Fruit fly (Drosophila melanogaster) whole organism, embryonic: ENCODE results near the gene Naxe.

Experiments used
- Awh ChIP-seq: fragments of 200-800 bp; sonication (Bioruptor generic); IDR thresholded peaks from 2 replicates; pipeline ENCODE4, ENCODE4 v1.3.6; 2022; ENCODE audit warnings: missing biosample characterization, missing genetic modification characterization
- B-H1 ChIP-seq: fragments of 200-800 bp; sonication (Bioruptor generic); IDR thresholded peaks from 3 replicates; pipeline ENCODE4 v1.3.6; 2022; ENCODE audit warnings: missing biosample characterization, missing genetic modification characterization
- CG10959 ChIP-seq: fragments of 200-800 bp; sonication (Bioruptor generic); IDR thresholded peaks from 2 replicates; pipeline ENCODE4 v1.3.6; 2022; ENCODE audit warnings: missing biosample characterization, missing genetic modification characterization
- CG11723 ChIP-seq: fragments of 200-800 bp; sonication (Bioruptor generic); optimal IDR thresholded peaks from 2 replicates; lab custom pipeline; 2017; ENCODE audit warnings: missing biosample characterization, mild to moderate bottlenecking, missing genetic modification characterization
- CG12942 ChIP-seq: fragments of 200-800 bp; sonication (Bioruptor generic); optimal IDR thresholded peaks from 3 replicates; lab custom pipeline; 2016; ENCODE audit warnings: missing biosample characterization, missing genetic modification characterization
- CG13624 ChIP-seq: fragments of 200-800 bp; sonication (Bioruptor generic); optimal IDR thresholded peaks from 2 replicates; lab custom pipeline; 2016; ENCODE audit warnings: missing biosample characterization, missing genetic modification characterization
- CG14667 ChIP-seq: fragments of 200-800 bp; sonication (Bioruptor generic); IDR thresholded peaks from 2 replicates; pipeline ENCODE4 v1.3.6; 2022; ENCODE audit warnings: missing biosample characterization, missing genetic modification characterization
- CG15011 ChIP-seq: fragments of 200-800 bp; sonication (Bioruptor generic); optimal IDR thresholded peaks from 3 replicates; lab custom pipeline; 2018; ENCODE audit warnings: missing biosample characterization, mild to moderate bottlenecking, missing genetic modification characterization
- CG1603 ChIP-seq: fragments of 200-800 bp; sonication (Bioruptor generic); optimal IDR thresholded peaks from 2 replicates; lab custom pipeline; 2019; ENCODE audit warnings: missing biosample characterization, mild to moderate bottlenecking, missing genetic modification characterization, moderate library complexity
- CG17385 ChIP-seq: fragments of 200-800 bp; sonication (Bioruptor generic); optimal IDR thresholded peaks from 3 replicates; lab custom pipeline; 2018; ENCODE audit warnings: missing biosample characterization, mild to moderate bottlenecking, missing genetic modification characterization
- CG30403 ChIP-seq: fragments of 200-800 bp; sonication (Bioruptor generic); optimal IDR thresholded peaks from 3 replicates; lab custom pipeline; 2016; ENCODE audit warnings: missing biosample characterization, missing genetic modification characterization
- CG32772 ChIP-seq: fragments of 200-800 bp; sonication (Bioruptor generic); IDR thresholded peaks from 2 replicates; pipeline ENCODE4 v1.3.6; 2022; ENCODE audit warnings: missing biosample characterization, missing genetic modification characterization
- CG42726 ChIP-seq: fragments of 200-800 bp; sonication (Bioruptor generic); IDR thresholded peaks from 2 replicates; pipeline ENCODE4 v1.3.6; 2022; ENCODE audit warnings: missing biosample characterization, missing genetic modification characterization; ENCODE audit not compliant: partially characterized antibody
- CG4617 ChIP-seq: fragments of 200-800 bp; sonication (Bioruptor generic); optimal IDR thresholded peaks from 3 replicates; lab custom pipeline; 2016; ENCODE audit warnings: missing biosample characterization, missing genetic modification characterization, borderline replicate concordance
- CG6765 ChIP-seq: fragments of 200-800 bp; sonication (Bioruptor generic); optimal IDR thresholded peaks from 3 replicates; lab custom pipeline; 2017; ENCODE audit warnings: missing biosample characterization, mild to moderate bottlenecking, missing genetic modification characterization
- CG8478 ChIP-seq: fragments of >200 bp; optimal IDR thresholded peaks from 2 replicates; lab custom pipeline; 2018
- CG9727 ChIP-seq: fragments of 200-800 bp; sonication (Bioruptor generic); optimal IDR thresholded peaks from 3 replicates; lab custom pipeline; 2017; ENCODE audit warnings: missing biosample characterization, mild to moderate bottlenecking, missing genetic modification characterization
- Camta ChIP-seq: fragments of 200-800 bp; sonication (Bioruptor generic); optimal IDR thresholded peaks from 2 replicates; lab custom pipeline; 2016; ENCODE audit warnings: missing biosample characterization, missing genetic modification characterization
- CkIIα-i1 ChIP-seq: fragments of 200-800 bp; sonication (Bioruptor generic); IDR thresholded peaks from 2 replicates; pipeline ENCODE4 v1.3.6; 2022; ENCODE audit warnings: missing biosample characterization, missing genetic modification characterization
- Dbx ChIP-seq: fragments of 200-800 bp; sonication (Bioruptor generic); IDR thresholded peaks from 3 replicates; pipeline ENCODE4 v1.3.6; 2022; ENCODE audit warnings: missing biosample characterization, missing genetic modification characterization
- Deaf1 ChIP-seq: fragments of 200-800 bp; optimal IDR thresholded peaks from 3 replicates; lab custom pipeline; 2019; ENCODE audit warnings: missing biosample characterization, mild to moderate bottlenecking, missing genetic modification characterization, moderate library complexity
- Dip2 ChIP-seq: fragments of 200-800 bp; sonication (Bioruptor generic); IDR thresholded peaks from 2 replicates; pipeline ENCODE4 v1.3.6; 2022; ENCODE audit warnings: missing biosample characterization, missing genetic modification characterization
- Fer3 ChIP-seq: fragments of 200-800 bp; sonication (Bioruptor generic); optimal IDR thresholded peaks from 2 replicates; lab custom pipeline; 2018; ENCODE audit warnings: missing biosample characterization, mild to moderate bottlenecking, missing genetic modification characterization, moderate library complexity
- HLHmδ ChIP-seq: fragments of 200-800 bp; sonication (Bioruptor generic); optimal IDR thresholded peaks from 2 replicates; lab custom pipeline; 2018; ENCODE audit warnings: missing biosample characterization, mild to moderate bottlenecking, missing genetic modification characterization, moderate library complexity
- Hand ChIP-seq: fragments of 200-800 bp; sonication (Bioruptor generic); optimal IDR thresholded peaks from 2 replicates; lab custom pipeline; 2017; ENCODE audit warnings: mild to moderate bottlenecking, missing biosample characterization, missing genetic modification reagents, missing genetic modification characterization
- Hey ChIP-seq: fragments of 200-800 bp; sonication (Bioruptor generic); optimal IDR thresholded peaks from 3 replicates; lab custom pipeline; 2018; ENCODE audit warnings: missing biosample characterization, mild to moderate bottlenecking, missing genetic modification characterization
- HmgD ChIP-seq: fragments of 200-800 bp; sonication (Bioruptor generic); optimal IDR thresholded peaks from 3 replicates; lab custom pipeline; 2016; ENCODE audit warnings: missing biosample characterization, missing genetic modification characterization
- Hmx ChIP-seq: fragments of 200-800 bp; sonication (Bioruptor generic); optimal IDR thresholded peaks from 2 replicates; lab custom pipeline; 2016; ENCODE audit warnings: missing biosample characterization, missing genetic modification characterization
- Hsf ChIP-seq: fragments of 200-800 bp; sonication (Bioruptor generic); optimal IDR thresholded peaks from 3 replicates; lab custom pipeline; 2016; ENCODE audit warnings: missing biosample characterization, missing genetic modification characterization
- Meics ChIP-seq: fragments of 200-800 bp; sonication (Bioruptor generic); optimal IDR thresholded peaks from 2 replicates; lab custom pipeline; 2017; ENCODE audit warnings: missing biosample characterization, mild to moderate bottlenecking, missing genetic modification characterization
- Oli ChIP-seq: fragments of 200-800 bp; sonication (Bioruptor generic); optimal IDR thresholded peaks from 2 replicates; lab custom pipeline; 2018; ENCODE audit warnings: missing biosample characterization, mild to moderate bottlenecking, missing genetic modification characterization, moderate library complexity
- Pdp1 ChIP-seq, 2 experiments: fragments of 200-800 bp; sonication (Bioruptor generic); optimal IDR thresholded peaks; 3 replicates each; lab custom pipeline; 2016; ENCODE audit warnings: missing biosample characterization in 2 of 2, missing genetic modification characterization in 2 of 2, mild to moderate bottlenecking in 1 of 2, moderate library complexity in 1 of 2
- Sry-δ ChIP-seq: fragments of 200-800 bp; sonication (Bioruptor generic); optimal IDR thresholded peaks from 2 replicates; lab custom pipeline; 2016; ENCODE audit warnings: missing biosample characterization, missing genetic modification characterization
- Ssrp ChIP-seq: fragments of 200-800 bp; sonication (Bioruptor generic); optimal IDR thresholded peaks from 2 replicates; lab custom pipeline; 2018; ENCODE audit warnings: missing biosample characterization, mild to moderate bottlenecking, missing genetic modification characterization, moderate library complexity
- ato ChIP-seq: fragments of 200-800 bp; sonication (Bioruptor generic); IDR thresholded peaks from 2 replicates; pipeline ENCODE4 v1.3.6; 2022; ENCODE audit warnings: missing biosample characterization, missing genetic modification characterization; ENCODE audit not compliant: partially characterized antibody
- az2 ChIP-seq: fragments of 200-800 bp; sonication (Bioruptor generic); optimal IDR thresholded peaks from 3 replicates; lab custom pipeline; 2016; ENCODE audit warnings: missing biosample characterization, missing genetic modification characterization
- br ChIP-seq: fragments of >200 bp; optimal IDR thresholded peaks from 2 replicates; lab custom pipeline; 2017
- cad ChIP-seq: fragments of >200 bp; optimal IDR thresholded peaks from 2 replicates; lab custom pipeline; 2017; ENCODE audit warnings: missing biosample characterization, missing genetic modification characterization
- fd64A ChIP-seq: fragments of 200-800 bp; sonication (Bioruptor generic); optimal IDR thresholded peaks from 3 replicates; lab custom pipeline; 2018; ENCODE audit warnings: missing biosample characterization, mild to moderate bottlenecking, missing genetic modification characterization
- fd96Cb ChIP-seq: fragments of 200-800 bp; sonication (Bioruptor generic); optimal IDR thresholded peaks from 2 replicates; lab custom pipeline; 2018; ENCODE audit warnings: missing biosample characterization, mild to moderate bottlenecking, missing genetic modification characterization, moderate library complexity
- h ChIP-seq: fragments of >200 bp; optimal IDR thresholded peaks from 2 replicates; lab custom pipeline; 2017
- her ChIP-seq: fragments of 200-800 bp; sonication (Bioruptor generic); optimal IDR thresholded peaks from 2 replicates; lab custom pipeline; 2016; ENCODE audit warnings: missing biosample characterization, missing genetic modification characterization
- jumu ChIP-seq: fragments of 200-800 bp; sonication (Bioruptor generic); optimal IDR thresholded peaks from 3 replicates; lab custom pipeline; 2016; ENCODE audit warnings: missing biosample characterization, missing genetic modification characterization
- lilli ChIP-seq: fragments of 200-800 bp; sonication (Bioruptor generic); optimal IDR thresholded peaks from 3 replicates; lab custom pipeline; 2016; ENCODE audit warnings: missing biosample characterization, missing genetic modification characterization
- nom ChIP-seq: fragments of 200-800 bp; sonication (Bioruptor generic); optimal IDR thresholded peaks from 2 replicates; lab custom pipeline; 2017; ENCODE audit warnings: missing biosample characterization, missing genetic modification characterization, mild to moderate bottlenecking, moderate library complexity, missing genetic modification reagents
- peb ChIP-seq: fragments of 200-800 bp; sonication (Bioruptor generic); IDR thresholded peaks from 2 replicates; pipeline ENCODE4 v1.3.6; 2022; ENCODE audit warnings: missing biosample characterization, missing genetic modification characterization
- ranshi ChIP-seq: fragments of 200-800 bp; sonication (Bioruptor generic); IDR thresholded peaks from 2 replicates; pipeline ENCODE4 v1.3.6; 2022; ENCODE audit warnings: missing biosample characterization, missing genetic modification characterization
- slp2 ChIP-seq: fragments of 200-800 bp; sonication (Bioruptor generic); optimal IDR thresholded peaks from 2 replicates; lab custom pipeline; 2016; ENCODE audit warnings: missing biosample characterization, missing genetic modification characterization
- twi ChIP-seq: fragments of 200-800 bp; optimal IDR thresholded peaks from 2 replicates; lab custom pipeline; 2019; ENCODE audit warnings: missing biosample characterization, mild to moderate bottlenecking, missing genetic modification characterization, moderate library complexity
- wek ChIP-seq: fragments of 200-800 bp; sonication (Bioruptor generic); optimal IDR thresholded peaks from 3 replicates; lab custom pipeline; 2018; ENCODE audit warnings: missing biosample characterization, mild to moderate bottlenecking, missing genetic modification characterization, moderate library complexity
- zen2 ChIP-seq: fragments of 200-800 bp; sonication (Bioruptor generic); IDR thresholded peaks from 3 replicates; pipeline ENCODE4 v1.3.6; 2022; ENCODE audit warnings: missing biosample characterization, missing genetic modification characterization; ENCODE audit not compliant: partially characterized antibody

The Naxe gene

DNA sequence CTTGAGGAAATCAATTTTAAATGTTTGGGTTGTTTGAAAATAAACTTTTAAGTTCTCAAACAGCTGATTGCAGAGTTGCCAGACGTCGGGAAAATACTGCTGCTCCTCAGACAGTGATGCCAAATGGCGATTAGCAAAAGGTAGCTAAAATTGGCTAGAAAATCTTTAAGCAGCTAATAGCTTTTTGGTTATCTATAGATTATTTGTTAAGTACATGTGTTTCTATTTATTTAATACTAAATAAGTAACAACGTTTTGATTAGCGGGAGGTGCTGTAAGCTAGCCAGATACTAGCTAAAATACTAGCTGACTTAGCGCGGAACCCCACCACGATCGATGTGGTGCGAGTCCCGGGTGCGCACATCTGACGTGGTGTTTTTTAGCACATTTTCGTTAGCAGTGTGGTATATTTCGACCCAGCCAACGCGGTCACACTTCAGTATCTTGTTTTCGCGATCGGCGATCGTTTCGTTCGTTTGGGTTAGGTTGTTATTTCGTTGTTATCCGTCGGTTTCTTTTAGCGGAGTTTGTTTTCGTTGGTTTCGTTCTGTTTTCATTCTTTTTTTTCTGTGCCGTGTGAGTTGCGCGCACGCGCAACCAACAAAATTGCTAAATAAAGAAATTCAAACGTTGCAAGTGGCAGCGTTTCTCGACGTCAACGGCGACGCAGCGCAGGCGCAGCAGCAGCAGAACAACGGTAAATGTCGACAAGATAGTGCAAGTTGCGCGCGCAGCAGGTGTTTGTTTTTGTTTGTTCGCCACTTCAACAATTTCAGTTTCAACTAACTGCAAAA lies at the start of gene Naxe, which contains the start of gene RhoU (continued):
- TF ChIP-seq wek (GFP tag; lab: Kevin White, UChicago) (no peak), Fer3 (tag; lab: Kevin White, UChicago) (no peak), Meics (GFP tag; lab: Kevin White, UChicago) (no peak), her (GFP tag; lab: Kevin White, UChicago) (no peak), twi (tag; lab: Kevin White, UChicago) (no peak), CG10959 (GFP tag; lab: Robert Waterston, UW) (no peak), CG12942 (GFP tag; lab: Kevin White, UChicago) (peak; percentile 27), ato (no peak), CG14667 (GFP tag; lab: Robert Waterston, UW) (no peak), CkIIα-i1 (GFP tag; lab: Robert Waterston, UW) (no peak), CG9727 (GFP tag; lab: Kevin White, UChicago) (peak; percentile 33), Ssrp (tag; lab: Kevin White, UChicago) (no peak), zen2 (no peak), CG30403 (GFP tag; lab: Kevin White, UChicago) (peak; percentile 54), fd96Cb (tag; lab: Kevin White, UChicago) (no peak), CG1603 (tag; lab: Kevin White, UChicago) (peak; percentile 64), Dbx (GFP tag; lab: Robert Waterston, UW) (no peak), Hand (GFP tag; lab: Kevin White, UChicago) (no peak), jumu (GFP tag; lab: Kevin White, UChicago) (peak; percentile 4), B-H1 (GFP tag; lab: Robert Waterston, UW) (no peak), CG11723 (no peak), Hsf (GFP tag; lab: Kevin White, UChicago) (peak; percentile 22), Hey (tag; lab: Kevin White, UChicago) (no peak), CG42726 (GFP tag; lab: Robert Waterston, UW) (peak; percentile 58), CG15011 (GFP tag; lab: Kevin White, UChicago) (no peak), slp2 (GFP tag; lab: Kevin White, UChicago) (no peak), nom (GFP tag; lab: Kevin White, UChicago) (peak; percentile 31), br (lab: Kevin White, UChicago) (no peak), CG13624 (no peak), peb (GFP tag; lab: Robert Waterston, UW) (no peak), Dip2 (no peak), HLHmδ (GFP tag; lab: Kevin White, UChicago) (no peak), Awh (GFP tag; lab: Robert Waterston, UW) (no peak), CG6765 (GFP tag; lab: Kevin White, UChicago) (no peak), CG17385 (GFP tag; lab: Kevin White, UChicago) (peak; percentile 18), Oli (tag; lab: Kevin White, UChicago) (peak; percentile 8), Hmx (GFP tag; lab: Kevin White, UChicago) (no peak), HmgD (GFP tag; lab: Kevin White, UChicago) (peak; percentile 27), CG4617 (peak; percentile 21), cad (GFP tag; lab: Kevin White, UChicago) (no peak), h (lab: Kevin White, UChicago) (no peak), Deaf1 (tag; lab: Kevin White, UChicago) (peak; percentile 72), ranshi (GFP tag; lab: Robert Waterston, UW) (no peak), Sry-δ (GFP tag; lab: Kevin White, UChicago) (peak; percentile 48), CG32772 (GFP tag; lab: Robert Waterston, UW) (no peak; the same call in 1 of the 2 replicates), az2 (peak; percentile 25), fd64A (GFP tag; lab: Kevin White, UChicago) (no peak), CG8478 (no peak), lilli (peak; percentile 58), Pdp1 (GFP tag; optimal IDR thresholded peaks at IDR 0.05; lab: Kevin White, UChicago) (peak; percentile 38 to 46), Camta (GFP tag; lab: Kevin White, UChicago) (no peak)
